Worm (Caenorhabditis elegans) whole organism, L1 larva: ENCODE data around the gene F58D12.1.

Experiments
- Y116A8C.19 ChIP-seq: sonication (generic microtip); optimal IDR thresholded peaks from 2 replicates; lab custom pipeline; 2016; ENCODE audit warnings: missing compliant biosample characterization, missing genetic modification characterization, borderline replicate concordance
- alr-1 ChIP-seq: fragments of 200-800 bp; sonication (Bioruptor generic); optimal IDR thresholded peaks from 2 replicates; lab custom pipeline; 2018; ENCODE audit warnings: borderline replicate concordance, mild to moderate bottlenecking, missing genetic modification characterization, missing compliant biosample characterization
- aly-2 ChIP-seq: fragments of 150-350 bp; optimal IDR thresholded peaks from 2 replicates; lab custom pipeline; 2014; ENCODE audit warnings: missing biosample characterization, missing genetic modification characterization
- ama-1 ChIP-seq: fragments of 150-350 bp; optimal IDR thresholded peaks from 2 replicates; lab custom pipeline; 2014
- blmp-1 ChIP-seq: fragments of 150-350 bp; optimal IDR thresholded peaks from 2 replicates; lab custom pipeline; 2014; ENCODE audit warnings: missing biosample characterization, missing genetic modification characterization
- ceh-8 ChIP-seq: fragments of 200-800 bp; sonication (Bioruptor generic); optimal IDR thresholded peaks from 2 replicates; lab custom pipeline; 2018; ENCODE audit warnings: mild to moderate bottlenecking, missing genetic modification characterization, moderate library complexity, missing compliant biosample characterization
- ceh-88 ChIP-seq: fragments of 200-800 bp; sonication (Bioruptor generic); IDR thresholded peaks from 2 replicates; pipeline ENCODE4 v1.3.6; 2022; ENCODE audit warnings: missing genetic modification characterization, missing compliant biosample characterization
- ceh-90 ChIP-seq: sonication (generic microtip); optimal IDR thresholded peaks from 2 replicates; lab custom pipeline; 2016; ENCODE audit warnings: missing genetic modification characterization, missing compliant biosample characterization
- dpl-1 ChIP-seq, 3 experiments: fragments of 150-350 bp in 2 of 3; sonication (generic microtip) in 1 of 3; optimal IDR thresholded peaks; 2 replicates each; lab custom pipeline; 2014 to 2017; ENCODE audit warnings: missing biosample characterization in 3 of 3, missing genetic modification characterization in 3 of 3, missing genetic modification reagents in 3 of 3
- efl-1 ChIP-seq, 4 experiments: fragments of 150-350 bp; optimal IDR thresholded peaks in 3 of 4; peaks in 1 of 4; 1 replicate in 1 of 4; 2 replicates in 3 of 4; lab custom pipeline; 2014; ENCODE audit warnings: missing biosample characterization in 2 of 4, missing genetic modification characterization in 2 of 4, missing genetic modification reagents in 2 of 4
- elt-2 ChIP-seq: sonication (generic microtip); optimal IDR thresholded peaks from 2 replicates; lab custom pipeline; 2016; ENCODE audit warnings: missing genetic modification characterization, mild to moderate bottlenecking, inconsistent platforms, missing compliant biosample characterization, missing genetic modification reagents
- elt-3 ChIP-seq, 6 experiments: fragments of 150-350 bp in 1 of 6; sonication (generic microtip); optimal IDR thresholded peaks; 2 replicates each; lab custom pipeline; 2017 to 2018; ENCODE audit warnings: missing biosample characterization in 6 of 6, missing genetic modification characterization in 6 of 6, inconsistent platforms in 1 of 6
- fkh-10 ChIP-seq: sonication (generic microtip); optimal IDR thresholded peaks from 2 replicates; lab custom pipeline; 2017; ENCODE audit warnings: missing biosample characterization, missing genetic modification reagents, missing genetic modification characterization
- hpl-2 ChIP-seq: fragments of 150-350 bp; optimal IDR thresholded peaks from 2 replicates; lab custom pipeline; 2014; ENCODE audit warnings: missing biosample characterization, missing genetic modification reagents, missing genetic modification characterization
- irx-1 ChIP-seq: sonication (generic microtip); optimal IDR thresholded peaks from 2 replicates; lab custom pipeline; 2016; ENCODE audit warnings: missing genetic modification characterization, missing compliant biosample characterization
- lin-15B ChIP-seq: fragments of 150-350 bp; sonication (generic microtip); optimal IDR thresholded peaks from 3 replicates; lab custom pipeline; 2014; ENCODE audit warnings: missing biosample characterization, missing genetic modification characterization
- lin-35 ChIP-seq, 2 experiments: fragments of 150-350 bp; optimal IDR thresholded peaks; 2 replicates each; lab custom pipeline; 2014; ENCODE audit warnings: missing biosample characterization in 2 of 2, missing genetic modification characterization in 2 of 2, missing genetic modification reagents in 2 of 2
- lir-3 ChIP-seq: sonication (generic microtip); optimal IDR thresholded peaks from 2 replicates; lab custom pipeline; 2016; ENCODE audit warnings: mild to moderate bottlenecking, missing genetic modification characterization, moderate library complexity, missing compliant biosample characterization; ENCODE audit not compliant: poor library complexity
- lsy-2 ChIP-seq, 2 experiments: fragments of 150-350 bp; optimal IDR thresholded peaks; 2 replicates each; lab custom pipeline; 2014; ENCODE audit warnings: missing biosample characterization in 2 of 2, missing genetic modification characterization in 2 of 2
- mab-9 ChIP-seq: fragments of 200-800 bp; sonication (Bioruptor generic); IDR thresholded peaks from 2 replicates; pipeline ENCODE4 v1.3.6; 2022; ENCODE audit warnings: missing genetic modification reagents, missing genetic modification characterization, missing compliant biosample characterization
- mep-1 ChIP-seq: fragments of 150-350 bp; optimal IDR thresholded peaks from 2 replicates; lab custom pipeline; 2014; ENCODE audit warnings: missing biosample characterization, missing genetic modification characterization
- nhr-20 ChIP-seq: sonication (generic microtip); optimal IDR thresholded peaks from 2 replicates; lab custom pipeline; 2016; ENCODE audit warnings: mild to moderate bottlenecking, missing genetic modification characterization, missing compliant biosample characterization
- nhr-28 ChIP-seq: fragments of 150-350 bp; optimal IDR thresholded peaks from 2 replicates; lab custom pipeline; 2014; ENCODE audit warnings: missing biosample characterization, missing genetic modification characterization
- nhr-47 ChIP-seq: sonication (generic microtip); optimal IDR thresholded peaks from 2 replicates; lab custom pipeline; 2016; ENCODE audit warnings: mild to moderate bottlenecking, missing genetic modification characterization, moderate library complexity, missing compliant biosample characterization
- nhr-71 ChIP-seq: sonication (generic microtip); optimal IDR thresholded peaks from 2 replicates; lab custom pipeline; 2016; ENCODE audit warnings: mild to moderate bottlenecking, missing genetic modification characterization, moderate library complexity, missing compliant biosample characterization
- nhr-76 ChIP-seq: sonication (generic microtip); optimal IDR thresholded peaks from 2 replicates; lab custom pipeline; 2017; ENCODE audit warnings: missing biosample characterization, missing genetic modification characterization
- nhr-84 ChIP-seq: sonication (generic microtip); optimal IDR thresholded peaks from 2 replicates; lab custom pipeline; 2017; ENCODE audit warnings: missing biosample characterization, missing genetic modification characterization
- pag-3 ChIP-seq: sonication (generic microtip); optimal IDR thresholded peaks from 2 replicates; lab custom pipeline; 2017; ENCODE audit warnings: missing genetic modification characterization, mild to moderate bottlenecking, missing compliant biosample characterization, antibody characterized with exemption, borderline replicate concordance; ENCODE audit not compliant: insufficient read depth
- pqm-1 ChIP-seq: sonication (generic microtip); optimal IDR thresholded peaks from 3 replicates; lab custom pipeline; 2017; ENCODE audit warnings: missing biosample characterization, missing genetic modification characterization
- snpc-4 ChIP-seq: fragments of 150-350 bp; optimal IDR thresholded peaks from 2 replicates; lab custom pipeline; 2014; ENCODE audit warnings: missing biosample characterization, missing genetic modification characterization
- sptf-1 ChIP-seq: fragments of 150-350 bp; optimal IDR thresholded peaks from 2 replicates; lab custom pipeline; 2014; ENCODE audit warnings: missing biosample characterization, missing genetic modification characterization
- swsn-7 ChIP-seq: sonication (generic microtip); optimal IDR thresholded peaks from 2 replicates; lab custom pipeline; 2016; ENCODE audit warnings: missing genetic modification characterization, missing compliant biosample characterization
- tbx-2 ChIP-seq: sonication (generic microtip); optimal IDR thresholded peaks from 2 replicates; lab custom pipeline; 2016; ENCODE audit warnings: missing genetic modification characterization, missing compliant biosample characterization
- tlp-1 ChIP-seq: fragments of 150-350 bp; optimal IDR thresholded peaks from 2 replicates; lab custom pipeline; 2014; ENCODE audit warnings: missing biosample characterization, missing genetic modification characterization
- unc-98 ChIP-seq: fragments of 200-800 bp; sonication (Bioruptor generic); IDR thresholded peaks from 2 replicates; pipeline ENCODE4 v1.3.6; 2022; ENCODE audit warnings: missing genetic modification characterization, missing compliant biosample characterization
- xbp-1 ChIP-seq: sonication (generic microtip); optimal IDR thresholded peaks from 2 replicates; lab custom pipeline; 2016; ENCODE audit warnings: missing genetic modification characterization, missing compliant biosample characterization
- ztf-11 ChIP-seq, 2 experiments: sonication (generic microtip); optimal IDR thresholded peaks; 2 replicates each; lab custom pipeline; 2016 to 2017; ENCODE audit warnings: missing genetic modification characterization in 2 of 2, missing biosample characterization in 1 of 2, missing compliant biosample characterization in 1 of 2

F58D12.1 gene

ce11 chrV:14012002-14012554 is 37.3 kb upstream of the F58D12.1 start, which contains the start of the genes ddx-17 and aip-1 (continued):
- no peak for TF ChIP-seq ztf-11 (tag; optimal IDR thresholded peaks at IDR 0.05; lab: Kevin White, UChicago)
- no peak for TF ChIP-seq unc-98 (GFP tag; lab: Robert Waterston, UW)
- TF ChIP-seq blmp-1 (tag; lab: Kevin White, UChicago), result peak; percentile 57
- no peak for TF ChIP-seq aly-2 (tag; lab: Kevin White, UChicago)
- peak; percentile 80 to 83 for TF ChIP-seq efl-1 (optimal IDR thresholded peaks at IDR 0.05; lab: Kevin White, UChicago)
- TF ChIP-seq efl-1 (GFP tag; optimal IDR thresholded peaks at IDR 0.05 in 1 of 2; lab: Kevin White, UChicago), result peak; percentile 76 to 96
- TF ChIP-seq snpc-4 (tag; lab: Kevin White, UChicago), result peak; percentile 27
- TF ChIP-seq dpl-1 (GFP tag; optimal IDR thresholded peaks at IDR 0.05; lab: Kevin White, UChicago), result peak; percentile 64 to 82 (median 78)
- no peak for TF ChIP-seq nhr-84 (tag; lab: Kevin White, UChicago)
- TF ChIP-seq elt-3 (tag; optimal IDR thresholded peaks at IDR 0.05; lab: Kevin White, UChicago), result peak in 1 of 6 experiments; percentile 49
- peak; percentile 82 for TF ChIP-seq mep-1
- TF ChIP-seq swsn-7 (tag; lab: Kevin White, UChicago), result peak; percentile 63

ce11 chrV:14013638-14014037 is 35.7 kb upstream of the F58D12.1 start:
- TF ChIP-seq efl-1 (optimal IDR thresholded peaks at IDR 0.05; lab: Kevin White, UChicago) (no peak), efl-1 (GFP tag; optimal IDR thresholded peaks at IDR 0.05 in 1 of 2; lab: Kevin White, UChicago) (peak in 1 of 2 experiments; percentile 71), pqm-1 (no peak), alr-1 (tag; lab: Kevin White, UChicago) (no peak), irx-1 (no peak)

ce11 chrV:14014395-14014794 is 35.0 kb upstream of the F58D12.1 start, which contains the start of gene end-3:
Gene end-3 (plus strand): TSS chrV:14014695.
- TF ChIP-seq nhr-76, result no peak
- no peak for TF ChIP-seq nhr-28 (tag; lab: Kevin White, UChicago)
- no peak for TF ChIP-seq mab-9 (GFP tag; lab: Robert Waterston, UW)
- no peak for TF ChIP-seq ceh-88 (GFP tag; lab: Robert Waterston, UW)
- no peak for TF ChIP-seq lsy-2 (tag; optimal IDR thresholded peaks at IDR 0.05; lab: Kevin White, UChicago)
- TF ChIP-seq fkh-10 (GFP tag; lab: Kevin White, UChicago), result no peak
- TF ChIP-seq ztf-11 (tag; optimal IDR thresholded peaks at IDR 0.05; lab: Kevin White, UChicago), result no peak
- no peak for TF ChIP-seq nhr-20
- no peak for TF ChIP-seq lir-3 (tag; lab: Kevin White, UChicago)
- no peak for TF ChIP-seq lin-35 (GFP tag; optimal IDR thresholded peaks at IDR 0.05; lab: Kevin White, UChicago)

- TF ChIP-seq xbp-1 (no peak), nhr-71 (tag; lab: Kevin White, UChicago) (no peak), pag-3 (no peak), elt-2 (tag; lab: Kevin White, UChicago) (no peak), Y116A8C.19 (tag; lab: Kevin White, UChicago) (no peak), pqm-1 (no peak), tbx-2 (tag; lab: Kevin White, UChicago) (no peak), irx-1 (no peak), sptf-1 (tag; lab: Kevin White, UChicago) (no peak), ama-1 (no peak), nhr-84 (tag; lab: Kevin White, UChicago) (no peak), hpl-2 (GFP tag; lab: Kevin White, UChicago) (no peak), lin-15B (tag; lab: Kevin White, UChicago) (no peak), nhr-20 (no peak), ceh-90 (tag; lab: Kevin White, UChicago) (no peak), efl-1 (optimal IDR thresholded peaks at IDR 0.05; lab: Kevin White, UChicago) (no peak), efl-1 (GFP tag; optimal IDR thresholded peaks at IDR 0.05 in 1 of 2; lab: Kevin White, UChicago) (no peak), ceh-8 (no peak), tlp-1 (no peak), nhr-47 (no peak)
Measured at ce11 chrV:14017476-14017875, 31.9 kb upstream of the F58D12.1 start, which contains the start of gene srh-308. Gene srh-308 (minus strand): TSS chrV:14017576.
